Worm (Caenorhabditis elegans): ENCODE results near the gene C16A11.10.
A peak's percentile ranks its signal among the peaks of the same experiment; 100 is the strongest.

The C16A11.10 gene

ce11 chrII:4202633-4203032, 28.6 kb upstream of the C16A11.10 start:
- peak; percentile 51 for TF ChIP-seq nhr-23 (tag; optimal IDR thresholded peaks at IDR 0.05)

DNA sequence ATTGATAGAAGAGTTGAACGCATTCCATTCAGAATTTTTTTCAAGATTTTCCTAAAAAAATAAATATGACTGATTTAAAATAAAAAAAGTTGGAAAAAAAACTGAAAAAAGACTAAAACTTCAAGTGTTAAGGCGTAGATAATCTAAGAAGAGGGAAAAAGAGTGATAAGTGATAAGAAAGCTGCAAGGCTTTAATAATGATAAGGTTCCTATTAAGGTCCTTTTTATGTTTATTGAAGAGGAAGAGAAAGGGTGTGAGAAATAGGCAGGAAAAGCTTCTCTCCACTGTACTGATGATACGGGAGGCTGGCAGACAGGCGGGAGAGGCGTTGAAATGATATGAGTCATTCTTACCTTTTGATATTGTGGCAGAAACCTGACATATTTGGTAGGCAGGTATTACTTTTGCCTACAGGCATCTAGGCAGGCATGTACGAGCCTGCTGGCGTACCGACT, 27.4 kb upstream of the C16A11.10 start, which contains the start of gene mth-1:
mth-1 (minus strand) TSS at position 51 of the 456 bp plus-strand sequence.
- TF ChIP-seq ztf-11 (tag; optimal IDR thresholded peaks at IDR 0.05) (no peak), elt-1 (tag; optimal IDR thresholded peaks at IDR 0.05) (no peak), pqm-1 (tag; optimal IDR thresholded peaks at IDR 0.05) (peak; percentile 39), eor-1 (tag; optimal IDR thresholded peaks at IDR 0.05) (no peak), elt-2 (tag; optimal IDR thresholded peaks at IDR 0.05) (peak; percentile 85), mml-1 (tag; optimal IDR thresholded peaks at IDR 0.05) (no peak)

DNA sequence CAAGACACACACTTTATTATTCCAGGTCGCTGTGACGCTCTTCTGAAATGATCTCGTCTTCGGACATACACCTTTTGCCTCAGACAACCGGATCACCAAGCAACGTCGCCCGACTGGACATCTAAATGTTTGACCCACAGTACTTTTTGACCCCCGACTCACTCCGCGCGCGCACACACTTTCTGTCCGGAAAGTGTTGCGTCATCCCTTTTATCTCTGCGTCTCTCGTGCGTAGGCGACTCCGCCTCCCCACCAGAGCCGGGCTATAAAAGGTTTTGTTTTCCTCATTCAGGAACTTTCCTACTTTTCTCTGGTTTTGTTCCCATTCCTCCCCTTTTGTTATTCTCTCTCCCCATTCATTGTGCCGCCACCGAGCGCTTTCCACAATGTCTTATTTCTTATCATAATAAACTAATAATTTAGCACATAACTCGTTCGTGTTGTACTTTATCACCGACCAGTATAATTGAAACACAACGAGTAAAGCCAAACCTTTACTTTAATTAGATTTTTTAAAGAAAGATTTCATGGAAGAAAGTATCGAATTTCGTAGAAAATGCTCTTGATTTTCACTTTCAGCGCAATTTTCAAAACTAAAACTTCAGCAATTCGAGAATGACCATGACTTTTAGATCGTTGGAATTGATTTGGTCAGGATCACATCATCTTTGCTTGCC, 22.0 kb upstream of the C16A11.10 start, which contains the start of gene F31D5.6:
F31D5.6 (plus strand) TSS at position 627 of the 677 bp plus-strand sequence.
- no peak for TF ChIP-seq hmg-11 (tag; optimal IDR thresholded peaks at IDR 0.05)
- TF ChIP-seq ZK546.5 (tag; optimal IDR thresholded peaks at IDR 0.05) = no peak
- TF ChIP-seq nhr-11 (tag; optimal IDR thresholded peaks at IDR 0.05) = no peak
- no peak for TF ChIP-seq egl-27 (tag; optimal IDR thresholded peaks at IDR 0.05)
- TF ChIP-seq jun-1 (tag; optimal IDR thresholded peaks at IDR 0.05) = no peak

DNA sequence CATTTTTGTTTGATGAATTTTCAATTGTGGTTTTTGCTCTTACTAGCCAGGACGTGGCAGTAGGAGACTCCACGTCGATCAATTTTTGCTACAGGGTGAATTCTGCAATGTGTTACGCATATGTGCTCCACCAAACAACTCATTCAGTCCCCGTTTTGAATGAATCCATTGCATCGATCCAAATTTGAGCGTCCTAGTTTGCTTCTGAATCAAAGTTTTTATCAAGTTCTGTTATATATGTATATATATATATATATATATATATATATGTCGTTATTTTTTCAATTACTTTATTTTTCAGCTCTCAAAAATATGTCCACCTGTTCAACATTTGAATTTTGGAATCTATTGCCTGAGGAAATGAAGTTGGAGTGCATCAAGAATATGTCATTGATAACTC, 20.1 kb upstream of the C16A11.10 start, which contains the start of gene F31D5.7:
F31D5.7 (plus strand) TSS at position 301 of the 400 bp plus-strand sequence.
- TF ChIP-seq fkh-2 (tag; optimal IDR thresholded peaks at IDR 0.05) (no peak), ama-1 (optimal IDR thresholded peaks at IDR 0.05) (no peak), nhr-28 (tag; optimal IDR thresholded peaks at IDR 0.05) (no peak), egl-27 (tag; optimal IDR thresholded peaks at IDR 0.05) (no peak), nhr-76 (tag; optimal IDR thresholded peaks at IDR 0.05) (no peak), unc-62 (GFP tag; optimal IDR thresholded peaks at IDR 0.05) (no peak), nhr-23 (tag; optimal IDR thresholded peaks at IDR 0.05) (no peak), ceh-28 (tag; optimal IDR thresholded peaks at IDR 0.05) (no peak), nhr-43 (tag; optimal IDR thresholded peaks at IDR 0.05; ENCODE audit: poor library complexity, severe bottlenecking) (no peak), egl-5 (tag; optimal IDR thresholded peaks at IDR 0.05) (no peak), elt-2 (tag; optimal IDR thresholded peaks at IDR 0.05) (no peak), ceh-82 (tag; optimal IDR thresholded peaks at IDR 0.05) (no peak), pha-4 (tag; optimal IDR thresholded peaks at IDR 0.05) (no peak), ceh-16 (tag; optimal IDR thresholded peaks at IDR 0.05) (no peak), nhr-12 (tag; optimal IDR thresholded peaks at IDR 0.05) (no peak), sea-2 (GFP tag; optimal IDR thresholded peaks at IDR 0.05) (no peak), jun-1 (tag; optimal IDR thresholded peaks at IDR 0.05) (no peak), tbx-2 (tag; optimal IDR thresholded peaks at IDR 0.05) (no peak)

DNA sequence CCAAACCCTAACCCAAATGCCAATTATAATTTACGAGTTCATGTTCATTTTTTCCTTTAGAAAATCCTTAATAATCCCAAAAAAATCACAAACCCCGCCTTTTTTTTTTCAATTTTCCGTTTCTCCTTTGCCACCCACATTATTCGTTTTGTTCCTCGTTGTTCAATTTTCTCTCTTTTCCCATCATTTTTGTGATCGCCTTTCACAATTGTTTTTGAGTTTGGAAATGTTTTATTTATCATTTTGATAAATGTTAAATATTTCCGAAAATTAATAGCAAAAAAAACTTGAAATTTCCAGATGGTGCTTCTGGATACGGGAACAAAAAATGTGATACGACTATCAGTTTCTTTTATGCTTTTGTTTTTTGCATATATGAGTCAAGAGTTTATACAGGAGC, 15.9 kb upstream of the C16A11.10 start, which contains the start of gene F31D5.2:
F31D5.2 (plus strand) TSS at position 301 of the 400 bp plus-strand sequence.
- TF ChIP-seq nhr-76 (tag; optimal IDR thresholded peaks at IDR 0.05) = no peak
- no peak for TF ChIP-seq fkh-2 (tag; optimal IDR thresholded peaks at IDR 0.05)
- no peak for TF ChIP-seq eor-1 (tag; optimal IDR thresholded peaks at IDR 0.05)
- no peak for TF ChIP-seq mml-1 (tag; optimal IDR thresholded peaks at IDR 0.05)
- TF ChIP-seq mdl-1 (tag; optimal IDR thresholded peaks at IDR 0.05) = no peak
- no peak for TF ChIP-seq ceh-82 (tag; optimal IDR thresholded peaks at IDR 0.05)
- TF ChIP-seq ceh-28 (tag; optimal IDR thresholded peaks at IDR 0.05) = no peak
- no peak for TF ChIP-seq elt-2 (tag; optimal IDR thresholded peaks at IDR 0.05)
- no peak for TF ChIP-seq zag-1 (tag; optimal IDR thresholded peaks at IDR 0.05)
- TF ChIP-seq lin-39 (tag; optimal IDR thresholded peaks at IDR 0.05) = no peak
- TF ChIP-seq nhr-28 (tag; optimal IDR thresholded peaks at IDR 0.05) = no peak
- no peak for TF ChIP-seq ztf-4 (tag; optimal IDR thresholded peaks at IDR 0.05)
- no peak for TF ChIP-seq fos-1 (tag; optimal IDR thresholded peaks at IDR 0.05)
- no peak for TF ChIP-seq egl-5 (tag; optimal IDR thresholded peaks at IDR 0.05)
- TF ChIP-seq nhr-11 (tag; optimal IDR thresholded peaks at IDR 0.05) = no peak

ce11 chrII:4219062-4219461, 12.1 kb upstream of the C16A11.10 start, which contains the start of gene F31D5.1:
Gene F31D5.1 (plus strand): TSS chrII:4219362.
- TF ChIP-seq nhr-25 (tag; optimal IDR thresholded peaks at IDR 0.05) (no peak), ama-1 (optimal IDR thresholded peaks at IDR 0.05) (no peak), egl-27 (tag; optimal IDR thresholded peaks at IDR 0.05) (no peak), nhr-43 (tag; optimal IDR thresholded peaks at IDR 0.05; ENCODE audit: poor library complexity, severe bottlenecking) (no peak), ceh-28 (tag; optimal IDR thresholded peaks at IDR 0.05) (no peak), unc-39 (tag; optimal IDR thresholded peaks at IDR 0.05) (no peak), jun-1 (tag; optimal IDR thresholded peaks at IDR 0.05) (no peak), unc-62 (GFP tag; optimal IDR thresholded peaks at IDR 0.05) (no peak), nhr-23 (tag; optimal IDR thresholded peaks at IDR 0.05) (no peak), pha-4 (tag; optimal IDR thresholded peaks at IDR 0.05) (no peak), elt-2 (tag; optimal IDR thresholded peaks at IDR 0.05) (no peak), eor-1 (tag; optimal IDR thresholded peaks at IDR 0.05) (no peak), ZK546.5 (tag; optimal IDR thresholded peaks at IDR 0.05) (no peak), lin-39 (tag; optimal IDR thresholded peaks at IDR 0.05) (no peak), hmg-11 (tag; optimal IDR thresholded peaks at IDR 0.05) (no peak)
